Worm (Caenorhabditis elegans) whole organism, L4/young adult: ENCODE measurements around the gene clec-3.

Experiments used
- W03F9.2 ChIP-seq: fragments of 150-350 bp; optimal IDR thresholded peaks from 2 replicates; lab custom pipeline; 2014; ENCODE audit warnings: missing biosample characterization, missing genetic modification characterization
- him-1 ChIP-seq: sonication (generic microtip); optimal IDR thresholded peaks from 2 replicates; lab custom pipeline; 2016; ENCODE audit warnings: missing genotype, missing genetic modification reagents, missing genetic modification characterization, missing compliant biosample characterization

DNA sequence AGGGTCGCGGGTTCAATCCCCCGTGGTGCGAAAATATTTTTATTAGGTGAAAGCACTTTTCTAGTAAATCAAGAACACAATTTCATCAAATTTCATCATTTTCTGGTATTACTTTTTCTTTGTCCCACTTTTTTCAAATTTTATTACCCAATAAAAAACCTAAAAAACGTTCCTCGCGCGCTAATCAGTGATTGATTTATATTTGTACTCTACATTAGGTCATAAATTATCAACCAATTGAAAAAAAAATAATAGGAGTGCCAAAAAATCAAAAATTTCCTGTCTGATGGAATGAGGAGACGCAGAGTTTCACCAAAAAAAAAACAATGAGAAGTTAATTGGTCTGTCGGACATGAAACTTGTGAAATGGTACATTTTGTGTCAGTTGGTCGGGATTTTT, 4.9 kb upstream of the clec-3 start:
- TF ChIP-seq W03F9.2 (tag; lab: Kevin White, UChicago), result no peak
- TF ChIP-seq him-1 (tag; lab: Kevin White, UChicago), result no peak
